Fruit fly (Drosophila melanogaster) whole organism, embryonic: Measurements from ENCODE around the gene Muc14A.
A peak's percentile ranks its signal among the peaks of the same experiment; 100 is the strongest.

Experiments
- Abd-B ChIP-seq: fragments of 200-800 bp; sonication (Bioruptor generic); optimal IDR thresholded peaks from 2 replicates; lab custom pipeline; 2018; ENCODE audit warnings: missing biosample characterization, mild to moderate bottlenecking, missing genetic modification characterization, moderate library complexity
- CG10209 ChIP-seq: fragments of 200-800 bp; sonication (Bioruptor generic); optimal IDR thresholded peaks from 3 replicates; lab custom pipeline; 2017; ENCODE audit warnings: missing biosample characterization, mild to moderate bottlenecking, missing genetic modification characterization, missing genetic modification reagents
- CG1233 ChIP-seq: fragments of 200-800 bp; sonication (Bioruptor generic); optimal IDR thresholded peaks from 4 replicates; lab custom pipeline; 2018; ENCODE audit warnings: missing biosample characterization, mild to moderate bottlenecking, missing genetic modification characterization
- CG13296 ChIP-seq: fragments of 200-800 bp; sonication (Bioruptor generic); optimal IDR thresholded peaks from 3 replicates; lab custom pipeline; 2018; ENCODE audit warnings: missing biosample characterization, mild to moderate bottlenecking, missing genetic modification characterization
- CG15011 ChIP-seq: fragments of 200-800 bp; sonication (Bioruptor generic); optimal IDR thresholded peaks from 3 replicates; lab custom pipeline; 2018; ENCODE audit warnings: missing biosample characterization, mild to moderate bottlenecking, missing genetic modification characterization
- CG17912 ChIP-seq: fragments of 200-800 bp; sonication (Bioruptor generic); optimal IDR thresholded peaks from 2 replicates; lab custom pipeline; 2018; ENCODE audit warnings: missing biosample characterization, mild to moderate bottlenecking, missing genetic modification characterization
- CG18599 ChIP-seq: fragments of 200-800 bp; sonication (Bioruptor generic); optimal IDR thresholded peaks from 3 replicates; lab custom pipeline; 2017; ENCODE audit warnings: missing biosample characterization, missing genetic modification characterization, mild to moderate bottlenecking, moderate library complexity, missing genetic modification reagents
- CG18764 ChIP-seq: fragments of 200-800 bp; sonication (Bioruptor generic); optimal IDR thresholded peaks from 3 replicates; lab custom pipeline; 2016; ENCODE audit warnings: missing biosample characterization, missing genetic modification characterization
- CG32767 ChIP-seq: fragments of 200-800 bp; sonication (Bioruptor generic); IDR thresholded peaks from 2 replicates; pipeline ENCODE4 v1.3.6; 2022; ENCODE audit warnings: missing biosample characterization, missing genetic modification characterization
- CG33213 ChIP-seq: fragments of 200-800 bp; sonication (Bioruptor generic); optimal IDR thresholded peaks from 3 replicates; lab custom pipeline; 2016; ENCODE audit warnings: missing biosample characterization, missing genetic modification characterization
- CG3407 ChIP-seq: fragments of 200-800 bp; sonication (Bioruptor generic); optimal IDR thresholded peaks from 2 replicates; lab custom pipeline; 2018; ENCODE audit warnings: missing biosample characterization, mild to moderate bottlenecking, missing genetic modification characterization
- CG34376 ChIP-seq: fragments of 200-800 bp; sonication (Bioruptor generic); optimal IDR thresholded peaks from 2 replicates; lab custom pipeline; 2018; ENCODE audit warnings: missing biosample characterization, mild to moderate bottlenecking, missing genetic modification characterization
- CG34422 ChIP-seq: fragments of 200-800 bp; sonication (Bioruptor generic); IDR thresholded peaks from 3 replicates; pipeline ENCODE4 v1.3.6; 2022; ENCODE audit warnings: missing biosample characterization, missing genetic modification characterization
- CG6272 ChIP-seq: fragments of 200-800 bp; sonication (Bioruptor generic); IDR thresholded peaks from 2 replicates; pipeline ENCODE4 v1.3.6; 2022; ENCODE audit warnings: missing biosample characterization, missing genetic modification characterization
- CG7556 ChIP-seq: fragments of 200-800 bp; sonication (Bioruptor generic); optimal IDR thresholded peaks from 2 replicates; lab custom pipeline; 2017; ENCODE audit warnings: missing biosample characterization, mild to moderate bottlenecking, missing genetic modification characterization
- CG7839 ChIP-seq: fragments of 200-800 bp; sonication (Bioruptor generic); optimal IDR thresholded peaks from 3 replicates; lab custom pipeline; 2018; ENCODE audit warnings: missing biosample characterization, mild to moderate bottlenecking, missing genetic modification characterization, moderate library complexity
- CG9817 ChIP-seq: fragments of 200-800 bp; sonication (Bioruptor generic); optimal IDR thresholded peaks from 2 replicates; lab custom pipeline; 2018; ENCODE audit warnings: missing biosample characterization, mild to moderate bottlenecking, missing genetic modification characterization, moderate library complexity
- CrebB ChIP-seq: fragments of 200-800 bp; sonication (Bioruptor generic); optimal IDR thresholded peaks from 3 replicates; lab custom pipeline; 2018; ENCODE audit warnings: missing biosample characterization, mild to moderate bottlenecking, missing genetic modification characterization
- Dek ChIP-seq: fragments of 200-800 bp; sonication (Bioruptor generic); optimal IDR thresholded peaks from 3 replicates; lab custom pipeline; 2019; ENCODE audit warnings: missing biosample characterization, mild to moderate bottlenecking, missing genetic modification characterization, moderate library complexity
- E2f1 ChIP-seq: fragments of 200-800 bp; sonication (Bioruptor generic); IDR thresholded peaks from 2 replicates; pipeline ENCODE4 v1.3.6; 2022; ENCODE audit warnings: missing biosample characterization, missing genetic modification characterization
- Hr78 ChIP-seq, 2 experiments: fragments of 200-800 bp in 1 of 2; fragments of >200 bp in 1 of 2; sonication (Bioruptor generic) in 1 of 2; optimal IDR thresholded peaks; 2 replicates each; lab custom pipeline; 2017 to 2019; ENCODE audit warnings: missing biosample characterization in 2 of 2, missing genetic modification characterization in 2 of 2, mild to moderate bottlenecking in 1 of 2, moderate library complexity in 1 of 2
- Oli ChIP-seq: fragments of 200-800 bp; sonication (Bioruptor generic); optimal IDR thresholded peaks from 2 replicates; lab custom pipeline; 2018; ENCODE audit warnings: missing biosample characterization, mild to moderate bottlenecking, missing genetic modification characterization, moderate library complexity
- Optix ChIP-seq: fragments of 200-800 bp; sonication (Bioruptor generic); IDR thresholded peaks from 3 replicates; pipeline ENCODE4 v1.3.6; 2022; ENCODE audit warnings: missing biosample characterization, missing genetic modification characterization
- YL-1 ChIP-seq: fragments of 200-800 bp; sonication (Bioruptor generic); optimal IDR thresholded peaks from 3 replicates; lab custom pipeline; 2017; ENCODE audit warnings: missing biosample characterization, mild to moderate bottlenecking, missing genetic modification characterization
- ara ChIP-seq: fragments of 200-800 bp; sonication (Bioruptor generic); IDR thresholded peaks from 2 replicates; pipeline ENCODE4 v1.3.6; 2022; ENCODE audit warnings: missing biosample characterization, missing genetic modification characterization
- br ChIP-seq: fragments of >200 bp; optimal IDR thresholded peaks from 2 replicates; lab custom pipeline; 2017
- ci ChIP-seq: fragments of 200-800 bp; sonication (Bioruptor generic); IDR thresholded peaks from 3 replicates; pipeline ENCODE4 v1.3.6; 2022; ENCODE audit warnings: missing biosample characterization, missing genetic modification characterization
- crp ChIP-seq, 2 experiments: fragments of 200-800 bp; sonication (Bioruptor generic); optimal IDR thresholded peaks; 2 replicates in 1 of 2; 3 replicates in 1 of 2; lab custom pipeline; 2017; ENCODE audit warnings: missing biosample characterization in 2 of 2, missing genetic modification characterization in 2 of 2, mild to moderate bottlenecking in 1 of 2, moderate library complexity in 1 of 2
- dati ChIP-seq: fragments of 200-800 bp; sonication (Bioruptor generic); IDR thresholded peaks from 2 replicates; pipeline ENCODE4 v1.3.6; 2022; ENCODE audit warnings: missing biosample characterization, missing genetic modification characterization
- dimm ChIP-seq: fragments of 200-800 bp; sonication (Bioruptor generic); IDR thresholded peaks from 2 replicates; pipeline ENCODE4 v1.3.6; 2022; ENCODE audit warnings: missing biosample characterization, missing genetic modification characterization
- dysf ChIP-seq: fragments of 200-800 bp; sonication (Bioruptor generic); IDR thresholded peaks from 3 replicates; pipeline ENCODE4 v1.3.6; 2022; ENCODE audit warnings: missing biosample characterization, missing genetic modification characterization
- fd102C ChIP-seq: fragments of 200-800 bp; sonication (Bioruptor generic); optimal IDR thresholded peaks from 2 replicates; lab custom pipeline; 2018; ENCODE audit warnings: missing biosample characterization, mild to moderate bottlenecking, missing genetic modification characterization, moderate library complexity
- fd64A ChIP-seq: fragments of 200-800 bp; sonication (Bioruptor generic); optimal IDR thresholded peaks from 3 replicates; lab custom pipeline; 2018; ENCODE audit warnings: missing biosample characterization, mild to moderate bottlenecking, missing genetic modification characterization
- gem ChIP-seq: fragments of 200-800 bp; sonication (Bioruptor generic); optimal IDR thresholded peaks from 2 replicates; lab custom pipeline; 2019; ENCODE audit warnings: missing biosample characterization, mild to moderate bottlenecking, missing genetic modification characterization, moderate library complexity
- gsb ChIP-seq: fragments of 200-800 bp; sonication (Bioruptor generic); IDR thresholded peaks from 2 replicates; pipeline ENCODE4 v1.3.6; 2022; ENCODE audit warnings: missing biosample characterization, missing genetic modification characterization
- ham ChIP-seq: fragments of 200-800 bp; sonication (Bioruptor generic); IDR thresholded peaks from 2 replicates; pipeline ENCODE4 v1.3.6; 2022; ENCODE audit warnings: missing biosample characterization, missing genetic modification characterization
- her ChIP-seq: fragments of 200-800 bp; sonication (Bioruptor generic); optimal IDR thresholded peaks from 2 replicates; lab custom pipeline; 2016; ENCODE audit warnings: missing biosample characterization, missing genetic modification characterization
- nom ChIP-seq: fragments of 200-800 bp; sonication (Bioruptor generic); optimal IDR thresholded peaks from 2 replicates; lab custom pipeline; 2017; ENCODE audit warnings: missing biosample characterization, missing genetic modification characterization, mild to moderate bottlenecking, moderate library complexity, missing genetic modification reagents
- psq ChIP-seq: fragments of 200-800 bp; sonication (Bioruptor generic); optimal IDR thresholded peaks from 2 replicates; lab custom pipeline; 2017; ENCODE audit warnings: missing biosample characterization, missing genetic modification characterization
- pum ChIP-seq: fragments of 200-800 bp; sonication (Bioruptor generic); optimal IDR thresholded peaks from 2 replicates; lab custom pipeline; 2016; ENCODE audit warnings: missing biosample characterization, missing genetic modification characterization
- sens-2 ChIP-seq: fragments of 200-800 bp; sonication (Bioruptor generic); IDR thresholded peaks from 2 replicates; pipeline ENCODE4 v1.3.6; 2022; ENCODE audit warnings: missing biosample characterization, missing genetic modification characterization
- seq ChIP-seq: fragments of 200-800 bp; sonication (Bioruptor generic); IDR thresholded peaks from 2 replicates; pipeline ENCODE4 v1.3.6; 2022; ENCODE audit warnings: missing biosample characterization, missing genetic modification characterization
- shn ChIP-seq: fragments of 200-800 bp; sonication (Bioruptor generic); optimal IDR thresholded peaks from 3 replicates; lab custom pipeline; 2016; ENCODE audit warnings: missing biosample characterization, missing genetic modification characterization
- sna ChIP-seq: fragments of 200-800 bp; sonication (Bioruptor generic); IDR thresholded peaks from 2 replicates; pipeline ENCODE4 v1.3.6; 2022; ENCODE audit warnings: missing biosample characterization, missing genetic modification characterization; ENCODE audit not compliant: partially characterized antibody
- so ChIP-seq: fragments of 200-800 bp; sonication (Bioruptor generic); IDR thresholded peaks from 3 replicates; pipeline ENCODE4 v1.3.6; 2022; ENCODE audit warnings: missing biosample characterization, missing genetic modification characterization
- sr ChIP-seq: fragments of 200-800 bp; sonication (Bioruptor generic); IDR thresholded peaks from 3 replicates; pipeline ENCODE4 v1.3.6; 2022; ENCODE audit warnings: missing biosample characterization, missing genetic modification characterization
- trh ChIP-seq: fragments of 200-800 bp; sonication (Bioruptor generic); optimal IDR thresholded peaks from 2 replicates; lab custom pipeline; 2016; ENCODE audit warnings: missing biosample characterization, missing genetic modification characterization
- ttk ChIP-seq: fragments of 200-800 bp; sonication (Bioruptor generic); IDR thresholded peaks from 2 replicates; pipeline ENCODE4 v2.1.2; 2022; ENCODE audit warnings: missing biosample characterization, missing genetic modification characterization

Muc14A gene

DNA sequence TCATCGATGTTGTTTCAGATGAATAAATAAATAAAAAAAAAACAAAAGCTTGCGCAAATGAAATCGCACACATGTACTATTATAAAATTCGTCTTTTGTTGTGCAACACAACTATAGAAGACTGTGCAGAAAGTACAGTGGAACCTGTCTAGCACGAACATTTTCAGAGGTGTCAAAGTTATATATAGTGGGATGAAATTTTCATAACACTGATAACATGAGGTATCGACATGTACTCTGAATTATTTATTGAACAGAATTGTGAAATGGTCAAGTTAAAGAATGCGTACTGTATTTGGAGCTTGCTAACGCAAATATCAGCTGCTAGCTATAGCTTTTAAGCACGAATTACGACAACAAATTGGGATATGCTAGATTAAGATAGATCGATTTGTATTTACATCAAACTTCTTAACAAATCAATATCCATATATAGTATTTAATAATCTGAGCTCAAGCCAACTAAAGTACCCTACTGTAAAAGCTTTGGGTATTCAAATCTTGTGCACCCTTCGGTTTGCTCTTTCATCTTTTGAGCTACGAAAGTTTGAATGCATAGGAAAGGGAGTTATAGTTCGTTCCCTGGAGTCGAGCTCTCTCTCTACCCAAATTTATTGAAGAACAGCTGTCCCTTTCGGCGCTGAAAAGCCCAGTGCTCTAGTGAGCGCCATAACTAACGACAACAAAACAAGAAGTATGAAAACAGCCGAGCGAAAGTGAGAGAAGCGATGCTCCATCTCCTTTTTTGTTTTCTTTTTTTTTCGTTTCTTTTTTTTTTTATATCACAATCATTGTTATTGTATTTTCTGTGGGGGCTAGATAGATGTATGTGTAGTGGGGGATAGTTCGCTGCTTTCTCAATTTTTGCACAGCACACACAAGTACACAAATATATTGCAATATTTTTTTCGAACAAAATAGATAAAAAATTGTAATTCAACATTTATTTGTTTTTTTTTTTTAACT is 81.5 kb downstream of the Muc14A start (continued):
- TF ChIP-seq YL-1, result peak; percentile 46
- TF ChIP-seq fd102C (GFP tag; lab: Kevin White, UChicago), result no peak
- TF ChIP-seq shn (GFP tag; lab: Kevin White, UChicago), result peak; percentile 70
- peak; percentile 95 for TF ChIP-seq dysf (GFP tag; lab: Robert Waterston, UW)
- peak; percentile 82 for TF ChIP-seq so (GFP tag; lab: Robert Waterston, UW)
- TF ChIP-seq CG1233 (GFP tag; lab: Kevin White, UChicago), result peak; percentile 90
- TF ChIP-seq CG6272 (GFP tag; lab: Robert Waterston, UW), result peak; percentile 68
- peak; percentile 88 for TF ChIP-seq CG10209
- TF ChIP-seq CG33213 (GFP tag; lab: Kevin White, UChicago), result peak; percentile 89
- peak; percentile 93 for TF ChIP-seq CG17912 (GFP tag; lab: Kevin White, UChicago)
- TF ChIP-seq CG34422 (GFP tag; lab: Robert Waterston, UW), result peak; percentile 92
- TF ChIP-seq dimm, result peak; percentile 81
- TF ChIP-seq CG18599, result peak; percentile 91
- TF ChIP-seq CG18764 (GFP tag; lab: Kevin White, UChicago), result peak; percentile 79
- peak; percentile 91 for TF ChIP-seq sens-2 (GFP tag; lab: Robert Waterston, UW)
- peak; percentile 46 for TF ChIP-seq psq (GFP tag; lab: Kevin White, UChicago)
- TF ChIP-seq ci, result peak; percentile 94
- TF ChIP-seq seq (GFP tag; lab: Robert Waterston, UW), result peak; percentile 90
- no peak for TF ChIP-seq sna (GFP tag; lab: Robert Waterston, UW)
- peak; percentile 81 for TF ChIP-seq CG15011
- TF ChIP-seq ara (GFP tag; lab: Robert Waterston, UW), result peak; percentile 82
- TF ChIP-seq Hr78 (GFP tag; optimal IDR thresholded peaks at IDR 0.05; lab: Kevin White, UChicago), result peak in 1 of 2 experiments; percentile 44
- TF ChIP-seq pum (GFP tag; lab: Kevin White, UChicago), result peak; percentile 82
- TF ChIP-seq CG32767 (GFP tag; lab: Robert Waterston, UW), result peak; percentile 71
- TF ChIP-seq gem (tag; lab: Kevin White, UChicago), result peak; percentile 92
- TF ChIP-seq Abd-B (GFP tag; lab: Kevin White, UChicago), result peak; percentile 78
- peak; percentile 90 for TF ChIP-seq gsb
- peak; percentile 68 for TF ChIP-seq fd64A
- TF ChIP-seq Dek (tag; lab: Kevin White, UChicago), result peak; percentile 89
- peak; percentile 93 for TF ChIP-seq CG13296
- peak; percentile 59 for TF ChIP-seq trh
- peak; percentile 67 for TF ChIP-seq CG3407 (GFP tag; lab: Kevin White, UChicago)
- no peak for TF ChIP-seq nom (GFP tag; lab: Kevin White, UChicago)
- TF ChIP-seq Optix (GFP tag; lab: Robert Waterston, UW), result peak; percentile 84
- peak; percentile 88 for TF ChIP-seq ttk (GFP tag; lab: Robert Waterston, UW)
- TF ChIP-seq crp (GFP tag; optimal IDR thresholded peaks at IDR 0.05; lab: Kevin White, UChicago), result peak in 1 of 2 experiments; percentile 23
- TF ChIP-seq dati (GFP tag; lab: Robert Waterston, UW), result peak; percentile 85
- peak; percentile 72; the same call in 2 of the 3 replicates for TF ChIP-seq sr (GFP tag; lab: Robert Waterston, UW)
- no peak for TF ChIP-seq br (lab: Kevin White, UChicago)
- TF ChIP-seq CG9817 (tag; lab: Kevin White, UChicago), result peak; percentile 96
- TF ChIP-seq ham (GFP tag; lab: Robert Waterston, UW), result peak; percentile 60; the same call in 1 of the 2 replicates
- TF ChIP-seq Oli (tag; lab: Kevin White, UChicago), result peak; percentile 92
- TF ChIP-seq E2f1 (GFP tag; lab: Robert Waterston, UW), result peak; percentile 92
- TF ChIP-seq her (GFP tag; lab: Kevin White, UChicago), result peak; percentile 85
- TF ChIP-seq CrebB (tag; lab: Kevin White, UChicago), result peak; percentile 91
- peak; percentile 94 for TF ChIP-seq CG7839
- TF ChIP-seq CG34376 (GFP tag; lab: Kevin White, UChicago), result peak; percentile 86
- peak; percentile 83 for TF ChIP-seq CG7556
